Fruit fly (Drosophila melanogaster) whole organism, embryonic: ENCODE data around the gene pug.

Source experiments
- Ada2b ChIP-seq: fragments of 200-800 bp; sonication (Bioruptor generic); IDR thresholded peaks from 2 replicates; pipeline ENCODE4 v1.3.6; 2022; ENCODE audit warnings: missing biosample characterization, missing genetic modification characterization
- Aef1 ChIP-seq: fragments of 200-800 bp; sonication (Bioruptor generic); IDR thresholded peaks from 3 replicates; pipeline ENCODE4 v1.3.6; 2022; ENCODE audit warnings: missing biosample characterization, missing genetic modification characterization
- B-H1 ChIP-seq: fragments of 200-800 bp; sonication (Bioruptor generic); IDR thresholded peaks from 3 replicates; pipeline ENCODE4 v1.3.6; 2022; ENCODE audit warnings: missing biosample characterization, missing genetic modification characterization
- CG10654 ChIP-seq: fragments of 200-800 bp; sonication (Bioruptor generic); optimal IDR thresholded peaks from 2 replicates; lab custom pipeline; 2016; ENCODE audit warnings: missing biosample characterization, missing genetic modification characterization
- CG11085 ChIP-seq: fragments of 200-800 bp; sonication (Bioruptor generic); IDR thresholded peaks from 2 replicates; pipeline ENCODE4 v1.3.6; 2022; ENCODE audit warnings: missing biosample characterization, missing genetic modification characterization
- CG11456 ChIP-seq: fragments of 200-800 bp; sonication (Bioruptor generic); IDR thresholded peaks from 3 replicates; pipeline ENCODE4 v1.3.6; 2022; ENCODE audit warnings: missing biosample characterization, missing genetic modification characterization
- CG11695 ChIP-seq: fragments of 200-800 bp; sonication (Bioruptor generic); IDR thresholded peaks from 3 replicates; pipeline ENCODE4 v1.3.6; 2022; ENCODE audit warnings: missing biosample characterization, missing genetic modification characterization
- CG12155 ChIP-seq: fragments of 200-800 bp; sonication (Bioruptor generic); optimal IDR thresholded peaks from 3 replicates; lab custom pipeline; 2016; ENCODE audit warnings: missing biosample characterization, missing genetic modification characterization
- CG12769 ChIP-seq: fragments of 200-800 bp; sonication (Bioruptor generic); optimal IDR thresholded peaks from 2 replicates; lab custom pipeline; 2019; ENCODE audit warnings: missing biosample characterization, mild to moderate bottlenecking, missing genetic modification characterization, moderate library complexity
- CG15073 ChIP-seq: fragments of 200-800 bp; sonication (Bioruptor generic); optimal IDR thresholded peaks from 2 replicates; lab custom pipeline; 2016; ENCODE audit warnings: missing biosample characterization, missing genetic modification characterization
- CG15269 ChIP-seq: fragments of 200-800 bp; sonication (Bioruptor generic); optimal IDR thresholded peaks from 2 replicates; lab custom pipeline; 2018; ENCODE audit warnings: missing biosample characterization, mild to moderate bottlenecking, missing genetic modification characterization, moderate library complexity
- CG1529 ChIP-seq: fragments of 200-800 bp; sonication (Bioruptor generic); optimal IDR thresholded peaks from 3 replicates; lab custom pipeline; 2018; ENCODE audit warnings: missing biosample characterization, missing genetic modification characterization
- CG1603 ChIP-seq: fragments of 200-800 bp; sonication (Bioruptor generic); optimal IDR thresholded peaks from 2 replicates; lab custom pipeline; 2019; ENCODE audit warnings: missing biosample characterization, mild to moderate bottlenecking, missing genetic modification characterization, moderate library complexity
- CG17186 ChIP-seq: fragments of 200-800 bp; sonication (Bioruptor generic); optimal IDR thresholded peaks from 3 replicates; lab custom pipeline; 2017; ENCODE audit warnings: missing biosample characterization, missing genetic modification reagents, missing genetic modification characterization
- CG1792 ChIP-seq: fragments of 200-800 bp; sonication (Bioruptor generic); optimal IDR thresholded peaks from 2 replicates; lab custom pipeline; 2016; ENCODE audit warnings: missing biosample characterization, missing genetic modification characterization
- CG18262 ChIP-seq: fragments of 200-800 bp; optimal IDR thresholded peaks from 3 replicates; lab custom pipeline; 2019; ENCODE audit warnings: missing biosample characterization, mild to moderate bottlenecking, missing genetic modification characterization, moderate library complexity
- CG18764 ChIP-seq: fragments of 200-800 bp; sonication (Bioruptor generic); optimal IDR thresholded peaks from 3 replicates; lab custom pipeline; 2016; ENCODE audit warnings: missing biosample characterization, missing genetic modification characterization
- CG3163 ChIP-seq: fragments of 200-800 bp; sonication (Bioruptor generic); optimal IDR thresholded peaks from 3 replicates; lab custom pipeline; 2016; ENCODE audit warnings: missing biosample characterization, missing genetic modification characterization
- CG32532 ChIP-seq: fragments of 200-800 bp; sonication (Bioruptor generic); IDR thresholded peaks from 2 replicates; pipeline ENCODE4 v1.3.6; 2022; ENCODE audit warnings: missing biosample characterization, missing genetic modification characterization
- CG3407 ChIP-seq: fragments of 200-800 bp; sonication (Bioruptor generic); optimal IDR thresholded peaks from 2 replicates; lab custom pipeline; 2018; ENCODE audit warnings: missing biosample characterization, mild to moderate bottlenecking, missing genetic modification characterization
- CG3726 ChIP-seq: fragments of 200-800 bp; sonication (Bioruptor generic); IDR thresholded peaks from 3 replicates; pipeline ENCODE4, ENCODE4 v1.3.6; 2022; ENCODE audit warnings: missing biosample characterization, missing genetic modification characterization
- CG43689 ChIP-seq: fragments of 200-800 bp; sonication (Bioruptor generic); IDR thresholded peaks from 2 replicates; pipeline ENCODE4 v1.3.6; 2022; ENCODE audit warnings: missing biosample characterization, missing genetic modification characterization
- CG4404 ChIP-seq: fragments of 200-800 bp; sonication (Bioruptor generic); IDR thresholded peaks from 2 replicates; pipeline ENCODE4 v1.3.6; 2022; ENCODE audit warnings: missing biosample characterization, missing genetic modification characterization
- CG6272 ChIP-seq: fragments of 200-800 bp; sonication (Bioruptor generic); IDR thresholded peaks from 2 replicates; pipeline ENCODE4 v1.3.6; 2022; ENCODE audit warnings: missing biosample characterization, missing genetic modification characterization
- CG7786 ChIP-seq: fragments of 200-800 bp; sonication (Bioruptor generic); optimal IDR thresholded peaks from 2 replicates; lab custom pipeline; 2016; ENCODE audit warnings: missing biosample characterization, missing genetic modification characterization
- CG8765 ChIP-seq: fragments of 200-800 bp; sonication (Bioruptor generic); IDR thresholded peaks from 2 replicates; pipeline ENCODE4 v1.3.6; 2022; ENCODE audit warnings: missing biosample characterization, missing genetic modification characterization
- CG9437 ChIP-seq: fragments of 200-800 bp; sonication (Bioruptor generic); optimal IDR thresholded peaks from 2 replicates; lab custom pipeline; 2018; ENCODE audit warnings: missing biosample characterization, mild to moderate bottlenecking, missing genetic modification characterization
- D19B ChIP-seq: fragments of 200-800 bp; sonication (Bioruptor generic); optimal IDR thresholded peaks from 2 replicates; lab custom pipeline; 2017; ENCODE audit warnings: missing biosample characterization, mild to moderate bottlenecking, missing genetic modification characterization
- Dbx ChIP-seq: fragments of 200-800 bp; sonication (Bioruptor generic); IDR thresholded peaks from 3 replicates; pipeline ENCODE4 v1.3.6; 2022; ENCODE audit warnings: missing biosample characterization, missing genetic modification characterization
- Doc2 ChIP-seq: fragments of 200-800 bp; sonication (Bioruptor generic); IDR thresholded peaks from 2 replicates; pipeline ENCODE4 v1.3.6; 2022; ENCODE audit warnings: missing biosample characterization, missing genetic modification characterization
- HLH4C ChIP-seq: fragments of 200-800 bp; sonication (Bioruptor generic); IDR thresholded peaks from 3 replicates; pipeline ENCODE4 v1.3.6; 2022; ENCODE audit warnings: missing biosample characterization, missing genetic modification characterization; ENCODE audit not compliant: partially characterized antibody
- Kr ChIP-seq: fragments of 200-800 bp; sonication (Bioruptor generic); optimal IDR thresholded peaks from 2 replicates; lab custom pipeline; 2017; ENCODE audit warnings: missing biosample characterization, mild to moderate bottlenecking, missing genetic modification characterization
- NK7.1 ChIP-seq: fragments of 200-800 bp; sonication (Bioruptor generic); optimal IDR thresholded peaks from 3 replicates; lab custom pipeline; 2016; ENCODE audit warnings: missing biosample characterization, missing genetic modification characterization
- Ravus ChIP-seq: fragments of 200-800 bp; sonication (Bioruptor generic); IDR thresholded peaks from 2 replicates; pipeline ENCODE4 v1.3.6; 2022; ENCODE audit warnings: missing biosample characterization, missing genetic modification characterization
- Rfx ChIP-seq: fragments of 200-800 bp; sonication (Bioruptor generic); IDR thresholded peaks from 2 replicates; pipeline ENCODE4 v1.3.6; 2022; ENCODE audit warnings: missing biosample characterization, missing genetic modification characterization
- Taf1 ChIP-seq: fragments of 200-800 bp; sonication (Bioruptor generic); IDR thresholded peaks from 2 replicates; pipeline ENCODE4 v1.3.6; 2022; ENCODE audit warnings: missing biosample characterization, missing genetic modification characterization
- br ChIP-seq: fragments of >200 bp; optimal IDR thresholded peaks from 2 replicates; lab custom pipeline; 2017
- dm ChIP-seq: fragments of 200-800 bp; sonication (Bioruptor generic); optimal IDR thresholded peaks from 3 replicates; lab custom pipeline; 2016; ENCODE audit warnings: missing biosample characterization, missing genetic modification characterization
- dysf ChIP-seq: fragments of 200-800 bp; sonication (Bioruptor generic); IDR thresholded peaks from 3 replicates; pipeline ENCODE4 v1.3.6; 2022; ENCODE audit warnings: missing biosample characterization, missing genetic modification characterization
- emc ChIP-seq: fragments of 200-800 bp; sonication (Bioruptor generic); optimal IDR thresholded peaks from 2 replicates; lab custom pipeline; 2016; ENCODE audit warnings: missing biosample characterization, missing genetic modification characterization
- gem ChIP-seq: fragments of 200-800 bp; sonication (Bioruptor generic); optimal IDR thresholded peaks from 2 replicates; lab custom pipeline; 2019; ENCODE audit warnings: missing biosample characterization, mild to moderate bottlenecking, missing genetic modification characterization, moderate library complexity
- gfzf ChIP-seq: fragments of 200-800 bp; sonication (Bioruptor generic); optimal IDR thresholded peaks from 2 replicates; lab custom pipeline; 2016; ENCODE audit warnings: missing biosample characterization, mild to moderate bottlenecking, missing genetic modification characterization, moderate library complexity
- h ChIP-seq: fragments of >200 bp; optimal IDR thresholded peaks from 2 replicates; lab custom pipeline; 2017
- ham ChIP-seq: fragments of 200-800 bp; sonication (Bioruptor generic); IDR thresholded peaks from 2 replicates; pipeline ENCODE4 v1.3.6; 2022; ENCODE audit warnings: missing biosample characterization, missing genetic modification characterization
- nom ChIP-seq: fragments of 200-800 bp; sonication (Bioruptor generic); optimal IDR thresholded peaks from 2 replicates; lab custom pipeline; 2017; ENCODE audit warnings: missing biosample characterization, missing genetic modification characterization, mild to moderate bottlenecking, moderate library complexity, missing genetic modification reagents
- ranshi ChIP-seq: fragments of 200-800 bp; sonication (Bioruptor generic); IDR thresholded peaks from 2 replicates; pipeline ENCODE4 v1.3.6; 2022; ENCODE audit warnings: missing biosample characterization, missing genetic modification characterization
- repo ChIP-seq: fragments of 200-800 bp; sonication (Bioruptor generic); optimal IDR thresholded peaks from 2 replicates; lab custom pipeline; 2016; ENCODE audit warnings: missing biosample characterization, missing genetic modification characterization
- schlank ChIP-seq: fragments of 200-800 bp; sonication (Bioruptor generic); optimal IDR thresholded peaks from 2 replicates; lab custom pipeline; 2018; ENCODE audit warnings: missing biosample characterization, mild to moderate bottlenecking, missing genetic modification characterization
- slou ChIP-seq: fragments of 200-800 bp; sonication (Bioruptor generic); optimal IDR thresholded peaks from 3 replicates; lab custom pipeline; 2016; ENCODE audit warnings: missing biosample characterization, missing genetic modification characterization
- slp2 ChIP-seq: fragments of 200-800 bp; sonication (Bioruptor generic); optimal IDR thresholded peaks from 2 replicates; lab custom pipeline; 2016; ENCODE audit warnings: missing biosample characterization, missing genetic modification characterization
- tna ChIP-seq: fragments of 200-800 bp; sonication (Bioruptor generic); IDR thresholded peaks from 2 replicates; pipeline ENCODE4 v1.3.6; 2022; ENCODE audit warnings: missing biosample characterization, missing genetic modification characterization; ENCODE audit not compliant: partially characterized antibody
- ttk ChIP-seq: fragments of 200-800 bp; sonication (Bioruptor generic); IDR thresholded peaks from 2 replicates; pipeline ENCODE4 v2.1.2; 2022; ENCODE audit warnings: missing biosample characterization, missing genetic modification characterization
- tup ChIP-seq: fragments of 200-800 bp; sonication (Bioruptor generic); optimal IDR thresholded peaks from 2 replicates; lab custom pipeline; 2016; ENCODE audit warnings: missing biosample characterization, mild to moderate bottlenecking, missing genetic modification characterization, moderate library complexity
- unc-4 ChIP-seq: fragments of 200-800 bp; sonication (Bioruptor generic); IDR thresholded peaks from 2 replicates; pipeline ENCODE4 v1.3.6; 2022; ENCODE audit warnings: missing biosample characterization, missing genetic modification characterization; ENCODE audit not compliant: partially characterized antibody

pug gene

dm6 chr3R:10681682-10681962, 14.7 kb upstream of the pug start (continued):
- TF ChIP-seq CG12769 (tag; lab: Kevin White, UChicago) (peak; percentile 30), CG11695 (GFP tag; lab: Robert Waterston, UW) (peak; percentile 77), CG11085 (GFP tag; lab: Robert Waterston, UW) (no peak), ttk (GFP tag; lab: Robert Waterston, UW) (peak; percentile 59; the same call in 1 of the 2 replicates), CG8765 (no peak), slou (GFP tag; lab: Kevin White, UChicago) (no peak), Ada2b (GFP tag; lab: Robert Waterston, UW) (peak; percentile 79), Aef1 (no peak; the same call in 2 of the 3 replicates), CG12155 (GFP tag; lab: Kevin White, UChicago) (no peak), Kr (GFP tag; lab: Kevin White, UChicago) (no peak), Ravus (GFP tag; lab: Robert Waterston, UW) (0 out of 2 replicates have a peak, but pooled peaks have one; percentile 5), CG32532 (GFP tag; lab: Robert Waterston, UW) (peak; percentile 80), CG17186 (GFP tag; lab: Kevin White, UChicago) (no peak), B-H1 (GFP tag; lab: Robert Waterston, UW) (peak; percentile 59; the same call in 2 of the 3 replicates), CG3726 (GFP tag; lab: Robert Waterston, UW) (0 out of 3 replicates have a peak, but pooled peaks have one; percentile 39), slp2 (no peak), tna (GFP tag; lab: Robert Waterston, UW) (no peak), CG43689 (GFP tag; lab: Robert Waterston, UW) (no peak), CG18262 (tag; lab: Kevin White, UChicago) (no peak), nom (GFP tag; lab: Kevin White, UChicago) (no peak), CG6272 (GFP tag; lab: Robert Waterston, UW) (peak; percentile 32; the same call in 1 of the 2 replicates), br (lab: Kevin White, UChicago) (no peak), CG11456 (GFP tag; lab: Robert Waterston, UW) (peak; percentile 75; the same call in 2 of the 3 replicates), emc (GFP tag; lab: Kevin White, UChicago) (no peak), CG10654 (no peak), h (lab: Kevin White, UChicago) (no peak), CG15073 (GFP tag; lab: Kevin White, UChicago) (no peak), ham (no peak), Taf1 (no peak), dysf (GFP tag; lab: Robert Waterston, UW) (peak; percentile 71), ranshi (GFP tag; lab: Robert Waterston, UW) (peak; percentile 65), Dbx (GFP tag; lab: Robert Waterston, UW) (0 out of 3 replicates have a peak, but pooled peaks have one; percentile 17), CG3163 (no peak), CG1792 (GFP tag; lab: Kevin White, UChicago) (no peak), Rfx (GFP tag; lab: Robert Waterston, UW) (peak; percentile 64), CG4404 (GFP tag; lab: Robert Waterston, UW) (peak; percentile 24; the same call in 1 of the 2 replicates), CG18764 (GFP tag; lab: Kevin White, UChicago) (no peak), CG15269 (tag; lab: Kevin White, UChicago) (peak; percentile 44), NK7.1 (GFP tag; lab: Kevin White, UChicago) (no peak), dm (GFP tag; lab: Kevin White, UChicago) (no peak), tup (GFP tag; lab: Kevin White, UChicago) (no peak), unc-4 (GFP tag; lab: Robert Waterston, UW) (no peak), CG9437 (GFP tag; lab: Kevin White, UChicago) (no peak), gfzf (no peak), gem (tag; lab: Kevin White, UChicago) (peak; percentile 39), CG1529 (GFP tag; lab: Kevin White, UChicago) (no peak), CG7786 (GFP tag; lab: Kevin White, UChicago) (no peak), Doc2 (GFP tag; lab: Robert Waterston, UW) (no peak), repo (GFP tag; lab: Kevin White, UChicago) (no peak), CG1603 (tag; lab: Kevin White, UChicago) (peak; percentile 62), schlank (tag; lab: Kevin White, UChicago) (no peak), CG3407 (no peak), D19B (no peak), HLH4C (GFP tag; lab: Robert Waterston, UW) (no peak)
